Worm (Caenorhabditis elegans): Measurements from ENCODE around the gene F45E1.4.

ce11 chrX:7961623-7962022, 24.2 kb upstream of the F45E1.4 start, which contains the start of gene sem-5:
- TF ChIP-seq mls-2 (tag; optimal IDR thresholded peaks at IDR 0.05): no peak
- no peak for TF ChIP-seq ceh-39 (tag; optimal IDR thresholded peaks at IDR 0.05)
- no peak for TF ChIP-seq blmp-1 (tag; optimal IDR thresholded peaks at IDR 0.05)
- no peak for TF ChIP-seq unc-62 (GFP tag; optimal IDR thresholded peaks at IDR 0.05)
- no peak for TF ChIP-seq snpc-4 (tag; optimal IDR thresholded peaks at IDR 0.05)
- no peak for TF ChIP-seq elt-3 (tag; optimal IDR thresholded peaks at IDR 0.05)
- TF ChIP-seq ztf-11 (tag; optimal IDR thresholded peaks at IDR 0.05): no peak
- no peak for TF ChIP-seq nhr-12 (tag; optimal IDR thresholded peaks at IDR 0.05)
- no peak for TF ChIP-seq sem-2 (GFP tag; optimal IDR thresholded peaks at IDR 0.05)
- TF ChIP-seq lsy-2 (tag; optimal IDR thresholded peaks at IDR 0.05): no peak
- TF ChIP-seq nhr-28 (tag; optimal IDR thresholded peaks at IDR 0.05): no peak
- no peak for TF ChIP-seq elt-1 (tag; optimal IDR thresholded peaks at IDR 0.05; ENCODE audit: borderline replicate concordance, insufficient read depth)

Data from whole organism, mixed stage, embryonic.